Worm (Caenorhabditis elegans) whole organism, midembryonic: ENCODE data around the gene wrb-1.

ENCODE experiments used
- cog-1 ChIP-seq: sonication (generic microtip); optimal IDR thresholded peaks from 2 replicates; lab custom pipeline; 2016; ENCODE audit warnings: missing genetic modification characterization, missing compliant biosample characterization
- ref-1 ChIP-seq: fragments of 200-800 bp; sonication (Bioruptor generic); conservative IDR thresholded peaks from 2 replicates; pipeline ENCODE4 v1.3.6; 2022; ENCODE audit warnings: missing genetic modification reagents, missing genetic modification characterization, missing compliant biosample characterization
- ztf-23 ChIP-seq: fragments of 200-800 bp; sonication (Bioruptor generic); IDR thresholded peaks from 2 replicates; pipeline ENCODE4 v1.3.6; 2022; ENCODE audit warnings: missing genetic modification reagents, missing genetic modification characterization, missing compliant biosample characterization

ce11 chrV:1220509-1220908, 24.6 kb downstream of the wrb-1 start, which contains the start of gene Y50D4A.10:
- no peak for TF ChIP-seq ref-1 (GFP tag; lab: Robert Waterston, UW)
- TF ChIP-seq ztf-23 (GFP tag; lab: Robert Waterston, UW) = no peak
- no peak for TF ChIP-seq cog-1 (tag; lab: Kevin White, UChicago)
